Worm (Caenorhabditis elegans): ENCODE data around the gene atrn-1.

DNA sequence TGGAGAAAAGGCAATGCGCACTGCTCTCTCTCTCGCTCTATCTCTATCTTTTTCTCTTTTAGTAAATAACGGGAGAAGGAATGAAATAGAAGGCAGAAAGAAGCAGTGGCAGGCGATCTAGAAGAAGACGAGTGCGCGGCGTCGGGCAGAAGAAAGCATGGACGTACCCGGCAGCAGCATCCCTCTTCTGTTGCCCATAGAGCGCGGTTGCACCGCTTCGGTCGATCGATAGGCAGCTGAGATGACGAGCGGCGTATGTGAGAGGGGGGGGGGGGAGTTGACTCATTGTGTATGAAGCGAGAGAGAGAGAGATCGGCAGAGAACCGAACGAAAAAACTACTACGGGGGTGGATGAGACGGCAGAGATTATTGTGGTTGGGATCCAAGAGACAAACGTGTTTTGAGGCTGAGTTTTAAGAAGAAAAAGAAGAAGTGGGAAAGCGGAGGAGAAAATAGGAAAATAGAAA is 3.2 kb upstream of the atrn-1 start:
- peak; percentile 90 for TF ChIP-seq C16A3.4 (tag; optimal IDR thresholded peaks at IDR 0.05)
- peak; percentile 78 to 81 for TF ChIP-seq lin-35 (GFP tag; optimal IDR thresholded peaks at IDR 0.05)
- TF ChIP-seq aly-2 (tag; optimal IDR thresholded peaks at IDR 0.05), result no peak
- TF ChIP-seq ama-1 (optimal IDR thresholded peaks at IDR 0.05), result no peak
- TF ChIP-seq nhr-237 (tag; optimal IDR thresholded peaks at IDR 0.05), result peak; percentile 81
- peak; percentile 84 to 89 for TF ChIP-seq lsy-2 (tag; optimal IDR thresholded peaks at IDR 0.05)

All from whole organism, L1 larva.